Worm (Caenorhabditis elegans) whole organism, young adult: ENCODE results near the gene Y46G5A.7.

Experiments
- D2030.7 ChIP-seq: fragments of 200-800 bp; sonication (Bioruptor generic); IDR thresholded peaks from 2 replicates; pipeline ENCODE4 v1.3.6; 2022; ENCODE audit warnings: missing genetic modification reagents, missing genetic modification characterization, missing compliant biosample characterization
- F23B12.7 ChIP-seq: sonication (generic microtip); optimal IDR thresholded peaks from 2 replicates; lab custom pipeline; 2017; ENCODE audit warnings: missing genetic modification characterization, mild to moderate bottlenecking, missing compliant biosample characterization, antibody characterized with exemption, moderate library complexity; ENCODE audit not compliant: insufficient read depth
- F33H1.4 ChIP-seq: fragments of 200-800 bp; sonication (Bioruptor generic); IDR thresholded peaks from 2 replicates; pipeline ENCODE4 v1.3.6; 2022; ENCODE audit warnings: missing genetic modification reagents, missing genetic modification characterization, missing compliant biosample characterization
- F52B5.7 ChIP-seq: sonication (generic microtip); optimal IDR thresholded peaks from 2 replicates; lab custom pipeline; 2016; ENCODE audit warnings: mild to moderate bottlenecking, missing genetic modification characterization, missing compliant biosample characterization
- F57A8.1 ChIP-seq: fragments of 200-800 bp; sonication (Bioruptor generic); optimal IDR thresholded peaks from 2 replicates; lab custom pipeline; 2018; ENCODE audit warnings: mild to moderate bottlenecking, missing genetic modification characterization, moderate library complexity, missing compliant biosample characterization
- F57C9.4 ChIP-seq: sonication (generic microtip); optimal IDR thresholded peaks from 2 replicates; lab custom pipeline; 2017; ENCODE audit warnings: mild to moderate bottlenecking, missing genetic modification characterization, missing compliant biosample characterization
- K12H6.12 ChIP-seq: fragments of 200-800 bp; sonication (Bioruptor generic); optimal IDR thresholded peaks from 2 replicates; lab custom pipeline; 2018; ENCODE audit warnings: mild to moderate bottlenecking, missing genetic modification characterization, missing compliant biosample characterization
- Y53G8AR.9 ChIP-seq: fragments of 200-800 bp; sonication (Bioruptor generic); conservative IDR thresholded peaks from 2 replicates; pipeline ENCODE4 v1.3.6; 2022; ENCODE audit warnings: missing genetic modification reagents, missing genetic modification characterization, missing compliant biosample characterization
- aptf-3 ChIP-seq: fragments of 200-800 bp; sonication (Bioruptor generic); IDR thresholded peaks from 2 replicates; pipeline ENCODE4 v1.3.6; 2022; ENCODE audit warnings: missing genetic modification characterization, missing compliant biosample characterization
- attf-3 ChIP-seq: fragments of 200-800 bp; sonication (Bioruptor generic); conservative IDR thresholded peaks from 2 replicates; pipeline ENCODE4 v1.3.6; 2022; ENCODE audit warnings: missing genetic modification reagents, missing genetic modification characterization, missing compliant biosample characterization
- ceh-27 ChIP-seq: fragments of 200-800 bp; sonication (Bioruptor generic); optimal IDR thresholded peaks from 2 replicates; lab custom pipeline; 2018; ENCODE audit warnings: mild to moderate bottlenecking, missing genetic modification characterization, moderate library complexity, missing compliant biosample characterization
- ceh-40 ChIP-seq: fragments of 200-800 bp; sonication (Bioruptor generic); IDR thresholded peaks from 2 replicates; pipeline ENCODE4 v1.3.6; 2022; ENCODE audit warnings: missing genetic modification characterization, missing compliant biosample characterization
- dox-1 ChIP-seq: fragments of 200-800 bp; sonication (Bioruptor generic); IDR thresholded peaks from 2 replicates; pipeline ENCODE4 v1.3.6; 2022; ENCODE audit warnings: missing genetic modification reagents, missing genetic modification characterization, missing compliant biosample characterization
- ekl-4 ChIP-seq: fragments of 200-800 bp; sonication (Bioruptor generic); IDR thresholded peaks from 2 replicates; pipeline ENCODE4 v1.3.6; 2022; ENCODE audit warnings: missing genetic modification reagents, missing genetic modification characterization, missing compliant biosample characterization
- fkh-3 ChIP-seq: sonication (generic microtip); optimal IDR thresholded peaks from 2 replicates; lab custom pipeline; 2016; ENCODE audit warnings: mild to moderate bottlenecking, missing genetic modification characterization, missing compliant biosample characterization
- gei-17 ChIP-seq: fragments of 200-800 bp; sonication (Bioruptor generic); optimal IDR thresholded peaks from 2 replicates; lab custom pipeline; 2018; ENCODE audit warnings: mild to moderate bottlenecking, missing genetic modification characterization, missing compliant biosample characterization
- him-1 ChIP-seq: sonication (generic microtip); optimal IDR thresholded peaks from 2 replicates; lab custom pipeline; 2016; ENCODE audit warnings: missing genotype, missing genetic modification reagents, missing genetic modification characterization, missing compliant biosample characterization
- hlh-26 ChIP-seq: fragments of 200-800 bp; sonication (Bioruptor generic); conservative IDR thresholded peaks from 2 replicates; pipeline ENCODE4 v1.3.6; 2022; ENCODE audit warnings: missing genetic modification reagents, missing genetic modification characterization, missing compliant biosample characterization
- hmg-1.2 ChIP-seq: fragments of 200-800 bp; sonication (Bioruptor generic); IDR thresholded peaks from 2 replicates; pipeline ENCODE4 v1.3.6; 2022; ENCODE audit warnings: missing genetic modification reagents, missing genetic modification characterization, missing compliant biosample characterization
- lin-40 ChIP-seq: sonication (generic microtip); optimal IDR thresholded peaks from 2 replicates; lab custom pipeline; 2016; ENCODE audit warnings: missing genetic modification characterization, mild to moderate bottlenecking, missing compliant biosample characterization, missing genotype, missing genetic modification reagents
- lin-54 ChIP-seq: fragments of 200-800 bp; sonication (Bioruptor generic); optimal IDR thresholded peaks from 2 replicates; lab custom pipeline; 2018; ENCODE audit warnings: mild to moderate bottlenecking, missing genetic modification characterization, missing compliant biosample characterization
- lir-1 ChIP-seq: fragments of 200-800 bp; sonication (Bioruptor generic); conservative IDR thresholded peaks from 2 replicates; pipeline ENCODE4 v1.3.6; 2022; ENCODE audit warnings: missing genetic modification reagents, missing genetic modification characterization, missing compliant biosample characterization
- lsl-1 ChIP-seq: fragments of 200-800 bp; sonication (Bioruptor generic); optimal IDR thresholded peaks from 2 replicates; lab custom pipeline; 2018; ENCODE audit warnings: mild to moderate bottlenecking, missing genetic modification characterization, moderate library complexity, missing compliant biosample characterization
- madf-3 ChIP-seq: fragments of 200-800 bp; sonication (Bioruptor generic); IDR thresholded peaks from 2 replicates; pipeline ENCODE4 v1.3.6; 2022; ENCODE audit warnings: missing genetic modification reagents, missing genetic modification characterization, missing compliant biosample characterization
- madf-8 ChIP-seq: fragments of 200-800 bp; sonication (Bioruptor generic); conservative IDR thresholded peaks from 2 replicates; pipeline ENCODE4 v1.3.6; 2022; ENCODE audit warnings: missing genetic modification reagents, missing genetic modification characterization, missing compliant biosample characterization
- mcd-1 ChIP-seq: fragments of 200-800 bp; sonication (Bioruptor generic); IDR thresholded peaks from 2 replicates; pipeline ENCODE4 v1.3.6; 2022; ENCODE audit warnings: missing genetic modification reagents, missing genetic modification characterization, missing compliant biosample characterization
- mel-28 ChIP-seq: sonication (generic microtip); optimal IDR thresholded peaks from 2 replicates; lab custom pipeline; 2016; ENCODE audit warnings: borderline replicate concordance, mild to moderate bottlenecking, missing genetic modification characterization, missing compliant biosample characterization
- nfya-2 ChIP-seq: fragments of 200-800 bp; sonication (Bioruptor generic); IDR thresholded peaks from 2 replicates; pipeline ENCODE4 v1.3.6; 2022; ENCODE audit warnings: missing genetic modification reagents, missing genetic modification characterization, missing compliant biosample characterization
- nhr-120 ChIP-seq: fragments of 200-800 bp; sonication (Bioruptor generic); IDR thresholded peaks from 2 replicates; pipeline ENCODE4 v1.3.6; 2022; ENCODE audit warnings: missing genetic modification characterization, missing compliant biosample characterization
- nhr-80 ChIP-seq: sonication (generic microtip); optimal IDR thresholded peaks from 2 replicates; lab custom pipeline; 2016; ENCODE audit warnings: missing genetic modification characterization, missing compliant biosample characterization
- nhr-90 ChIP-seq: sonication (generic microtip); optimal IDR thresholded peaks from 2 replicates; lab custom pipeline; 2016; ENCODE audit warnings: missing genotype, mild to moderate bottlenecking, missing genetic modification characterization, missing compliant biosample characterization
- sea-2 ChIP-seq: fragments of 200-800 bp; sonication (Bioruptor generic); IDR thresholded peaks from 2 replicates; pipeline ENCODE4 v1.3.6; 2022; ENCODE audit warnings: missing genetic modification characterization, missing compliant biosample characterization
- snpc-3.4 ChIP-seq: sonication (generic microtip); optimal IDR thresholded peaks from 2 replicates; lab custom pipeline; 2017; ENCODE audit warnings: missing genetic modification characterization, mild to moderate bottlenecking, missing compliant biosample characterization, antibody characterized with exemption, moderate library complexity, missing genotype, missing genetic modification reagents
- snpc-4 ChIP-seq, 5 experiments: fragments of 150-350 bp in 1 of 5; sonication (generic microtip) in 4 of 5; optimal IDR thresholded peaks; 2 replicates each; lab custom pipeline; 2014 to 2018; ENCODE audit warnings: missing genetic modification characterization in 5 of 5, missing biosample characterization in 3 of 5, antibody characterized with exemption in 2 of 5, mild to moderate bottlenecking in 2 of 5, missing compliant biosample characterization in 2 of 5, missing genotype in 2 of 5, moderate library complexity in 2 of 5, missing genetic modification reagents in 1 of 5
- somi-1 ChIP-seq: fragments of 200-800 bp; sonication (Bioruptor generic); optimal IDR thresholded peaks from 2 replicates; lab custom pipeline; 2018; ENCODE audit warnings: mild to moderate bottlenecking, missing genetic modification characterization, missing compliant biosample characterization
- tbx-9 ChIP-seq: sonication (generic microtip); optimal IDR thresholded peaks from 2 replicates; lab custom pipeline; 2016; ENCODE audit warnings: borderline replicate concordance, missing genetic modification characterization, inconsistent platforms, missing compliant biosample characterization
- tlf-1 ChIP-seq: fragments of 200-800 bp; sonication (Bioruptor generic); optimal IDR thresholded peaks from 2 replicates; lab custom pipeline; 2018; ENCODE audit warnings: mild to moderate bottlenecking, missing genetic modification characterization, missing compliant biosample characterization
- unc-62 ChIP-seq: fragments of 150-350 bp; optimal IDR thresholded peaks from 2 replicates; lab custom pipeline; 2014; ENCODE audit warnings: missing biosample characterization, missing genetic modification reagents, missing genetic modification characterization
- ztf-22 ChIP-seq: fragments of 200-800 bp; sonication (Bioruptor generic); optimal IDR thresholded peaks from 2 replicates; lab custom pipeline; 2018; ENCODE audit warnings: mild to moderate bottlenecking, missing genetic modification characterization, moderate library complexity, missing compliant biosample characterization
- ztf-26 ChIP-seq: sonication (generic microtip); optimal IDR thresholded peaks from 2 replicates; lab custom pipeline; 2017; ENCODE audit warnings: missing genetic modification characterization, missing compliant biosample characterization
- ztf-3 ChIP-seq: fragments of 200-800 bp; sonication (Bioruptor generic); optimal IDR thresholded peaks from 2 replicates; lab custom pipeline; 2018; ENCODE audit warnings: mild to moderate bottlenecking, missing genetic modification characterization, missing compliant biosample characterization

The Y46G5A.7 gene

ce11 chrII:12768167-12768712 lies 12.1 kb upstream of the Y46G5A.7 start, which contains the start of the genes vps-2 and tiar-2 (continued):
- TF ChIP-seq gei-17 (GFP tag; lab: Kevin White, UChicago) (no peak), K12H6.12 (tag; lab: Kevin White, UChicago) (peak; percentile 14), fkh-3 (tag; lab: Kevin White, UChicago) (no peak), nhr-80 (tag; lab: Kevin White, UChicago) (peak; percentile 7), dox-1 (GFP tag; lab: Robert Waterston, UW) (0 out of 2 replicates have a peak, but pooled peaks have one; percentile 18), mel-28 (tag; lab: Kevin White, UChicago) (no peak), tbx-9 (no peak), lin-54 (GFP tag; lab: Kevin White, UChicago) (peak; percentile 39), nfya-2 (GFP tag; lab: Robert Waterston, UW) (no peak), mcd-1 (GFP tag; lab: Robert Waterston, UW) (peak; percentile 89), snpc-3.4 (tag; lab: Kevin White, UChicago) (peak; percentile 22), madf-3 (GFP tag; lab: Robert Waterston, UW) (no peak), attf-3 (GFP tag; lab: Robert Waterston, UW) (no peak), D2030.7 (GFP tag; lab: Robert Waterston, UW) (no peak), madf-8 (GFP tag; lab: Robert Waterston, UW) (no peak), somi-1 (GFP tag; lab: Kevin White, UChicago) (no peak), nhr-120 (GFP tag; lab: Robert Waterston, UW) (no peak), ztf-3 (GFP tag; lab: Kevin White, UChicago) (no peak), tlf-1 (GFP tag; lab: Kevin White, UChicago) (no peak), sea-2 (GFP tag; lab: Robert Waterston, UW) (no peak), lsl-1 (GFP tag; lab: Kevin White, UChicago) (peak; percentile 2), F57A8.1 (GFP tag; lab: Kevin White, UChicago) (no peak), aptf-3 (no peak), ceh-40 (GFP tag; lab: Robert Waterston, UW) (no peak), F33H1.4 (no peak), F52B5.7 (tag; lab: Kevin White, UChicago) (no peak), unc-62 (GFP tag; lab: Kevin White, UChicago) (no peak), him-1 (tag; lab: Kevin White, UChicago) (no peak), ztf-22 (no peak), lin-40 (tag; lab: Kevin White, UChicago) (peak; percentile 66), ekl-4 (no peak), F23B12.7 (no peak), nhr-90 (tag; lab: Kevin White, UChicago) (no peak), snpc-4 (GFP tag; optimal IDR thresholded peaks at IDR 0.05; lab: Kevin White, UChicago) (no peak), snpc-4 (tag; optimal IDR thresholded peaks at IDR 0.05; lab: Kevin White, UChicago) (peak in 3 of 4 experiments; percentile 42 to 74 (median 46)), ztf-26 (tag; lab: Kevin White, UChicago) (peak; percentile 30), ceh-27 (GFP tag; lab: Kevin White, UChicago) (no peak), lir-1 (GFP tag; lab: Robert Waterston, UW) (no peak), hlh-26 (GFP tag; lab: Robert Waterston, UW) (no peak), hmg-1.2 (peak; percentile 54), F57C9.4 (no peak), Y53G8AR.9 (GFP tag; lab: Robert Waterston, UW) (0 out of 2 replicates have a peak, but pooled peaks have one; percentile 35)
- TF ChIP-seq, all 124 proteins: peak for 16
